Fruit fly (Drosophila melanogaster) whole organism, embryonic: ENCODE data around the gene Gs2.
A peak's percentile ranks its signal among the peaks of the same experiment; 100 is the strongest.

Experiments used
- CG10147 ChIP-seq: fragments of 200-800 bp; sonication (Bioruptor generic); optimal IDR thresholded peaks from 2 replicates; lab custom pipeline; 2019; ENCODE audit warnings: missing biosample characterization, mild to moderate bottlenecking, missing genetic modification characterization, moderate library complexity
- CG10366 ChIP-seq: fragments of 200-800 bp; sonication (Bioruptor generic); IDR thresholded peaks from 2 replicates; pipeline ENCODE4 v1.3.6; 2022; ENCODE audit warnings: missing biosample characterization, missing genetic modification characterization
- CG10654 ChIP-seq: fragments of 200-800 bp; sonication (Bioruptor generic); optimal IDR thresholded peaks from 2 replicates; lab custom pipeline; 2016; ENCODE audit warnings: missing biosample characterization, missing genetic modification characterization
- CG11696 ChIP-seq: fragments of 200-800 bp; sonication (Bioruptor generic); IDR thresholded peaks from 2 replicates; pipeline ENCODE4 v1.3.6; 2022; ENCODE audit warnings: missing biosample characterization, missing genetic modification characterization
- CG11723 ChIP-seq: fragments of 200-800 bp; sonication (Bioruptor generic); optimal IDR thresholded peaks from 2 replicates; lab custom pipeline; 2017; ENCODE audit warnings: missing biosample characterization, mild to moderate bottlenecking, missing genetic modification characterization
- CG13287 ChIP-seq: fragments of 200-800 bp; sonication (Bioruptor generic); IDR thresholded peaks from 2 replicates; pipeline ENCODE4 v1.3.6; 2022; ENCODE audit warnings: missing biosample characterization, missing genetic modification characterization; ENCODE audit not compliant: partially characterized antibody
- CG13296 ChIP-seq: fragments of 200-800 bp; sonication (Bioruptor generic); optimal IDR thresholded peaks from 3 replicates; lab custom pipeline; 2018; ENCODE audit warnings: missing biosample characterization, mild to moderate bottlenecking, missing genetic modification characterization
- CG14710 ChIP-seq: fragments of 200-800 bp; sonication (Bioruptor generic); optimal IDR thresholded peaks from 3 replicates; lab custom pipeline; 2019; ENCODE audit warnings: missing biosample characterization, mild to moderate bottlenecking, missing genetic modification characterization, moderate library complexity
- CG16813 ChIP-seq: fragments of 200-800 bp; sonication (Bioruptor generic); IDR thresholded peaks from 3 replicates; pipeline ENCODE4 v1.3.6; 2022; ENCODE audit warnings: missing biosample characterization, missing genetic modification characterization; ENCODE audit not compliant: partially characterized antibody
- CG16815 ChIP-seq: fragments of 200-800 bp; sonication (Bioruptor generic); optimal IDR thresholded peaks from 3 replicates; lab custom pipeline; 2017; ENCODE audit warnings: missing biosample characterization, mild to moderate bottlenecking, missing genetic modification characterization
- CG18262 ChIP-seq: fragments of 200-800 bp; optimal IDR thresholded peaks from 3 replicates; lab custom pipeline; 2019; ENCODE audit warnings: missing biosample characterization, mild to moderate bottlenecking, missing genetic modification characterization, moderate library complexity
- CG1832 ChIP-seq: fragments of 200-800 bp; sonication (Bioruptor generic); optimal IDR thresholded peaks from 2 replicates; lab custom pipeline; 2017; ENCODE audit warnings: missing biosample characterization, mild to moderate bottlenecking, missing genetic modification characterization, inconsistent platforms
- CG18764 ChIP-seq: fragments of 200-800 bp; sonication (Bioruptor generic); optimal IDR thresholded peaks from 3 replicates; lab custom pipeline; 2016; ENCODE audit warnings: missing biosample characterization, missing genetic modification characterization
- CG2712 ChIP-seq: fragments of 200-800 bp; optimal IDR thresholded peaks from 3 replicates; lab custom pipeline; 2019; ENCODE audit warnings: missing biosample characterization, mild to moderate bottlenecking, missing genetic modification characterization, moderate library complexity
- CG3163 ChIP-seq: fragments of 200-800 bp; sonication (Bioruptor generic); optimal IDR thresholded peaks from 3 replicates; lab custom pipeline; 2016; ENCODE audit warnings: missing biosample characterization, missing genetic modification characterization
- CG33213 ChIP-seq: fragments of 200-800 bp; sonication (Bioruptor generic); optimal IDR thresholded peaks from 3 replicates; lab custom pipeline; 2016; ENCODE audit warnings: missing biosample characterization, missing genetic modification characterization
- CG3407 ChIP-seq: fragments of 200-800 bp; sonication (Bioruptor generic); optimal IDR thresholded peaks from 2 replicates; lab custom pipeline; 2018; ENCODE audit warnings: missing biosample characterization, mild to moderate bottlenecking, missing genetic modification characterization
- CG3847 ChIP-seq: fragments of 200-800 bp; sonication (Bioruptor generic); IDR thresholded peaks from 2 replicates; pipeline ENCODE4 v1.3.6; 2022; ENCODE audit warnings: missing biosample characterization, missing genetic modification characterization
- CG4404 ChIP-seq: fragments of 200-800 bp; sonication (Bioruptor generic); IDR thresholded peaks from 2 replicates; pipeline ENCODE4 v1.3.6; 2022; ENCODE audit warnings: missing biosample characterization, missing genetic modification characterization
- CG7372 ChIP-seq: fragments of 200-800 bp; sonication (Bioruptor generic); IDR thresholded peaks from 2 replicates; pipeline ENCODE4 v1.3.6; 2022; ENCODE audit warnings: missing biosample characterization, missing genetic modification characterization
- CG7556 ChIP-seq: fragments of 200-800 bp; sonication (Bioruptor generic); optimal IDR thresholded peaks from 2 replicates; lab custom pipeline; 2017; ENCODE audit warnings: missing biosample characterization, mild to moderate bottlenecking, missing genetic modification characterization
- Fer3 ChIP-seq: fragments of 200-800 bp; sonication (Bioruptor generic); optimal IDR thresholded peaks from 2 replicates; lab custom pipeline; 2018; ENCODE audit warnings: missing biosample characterization, mild to moderate bottlenecking, missing genetic modification characterization, moderate library complexity
- Hand ChIP-seq: fragments of 200-800 bp; sonication (Bioruptor generic); optimal IDR thresholded peaks from 2 replicates; lab custom pipeline; 2017; ENCODE audit warnings: mild to moderate bottlenecking, missing biosample characterization, missing genetic modification reagents, missing genetic modification characterization
- Hmr ChIP-seq: fragments of 200-800 bp; sonication (Bioruptor generic); optimal IDR thresholded peaks from 3 replicates; lab custom pipeline; 2017; ENCODE audit warnings: mild to moderate bottlenecking, missing biosample characterization, missing genetic modification reagents, missing genetic modification characterization
- MBD-R2 ChIP-seq: fragments of 200-800 bp; sonication (Bioruptor generic); IDR thresholded peaks from 2 replicates; pipeline ENCODE4 v1.3.6; 2022; ENCODE audit warnings: missing biosample characterization, missing genetic modification characterization
- Meics ChIP-seq: fragments of 200-800 bp; sonication (Bioruptor generic); optimal IDR thresholded peaks from 2 replicates; lab custom pipeline; 2017; ENCODE audit warnings: missing biosample characterization, mild to moderate bottlenecking, missing genetic modification characterization
- Myb ChIP-seq: fragments of 200-800 bp; sonication (Bioruptor generic); optimal IDR thresholded peaks from 2 replicates; lab custom pipeline; 2016; ENCODE audit warnings: missing biosample characterization, missing genetic modification characterization
- Oli ChIP-seq: fragments of 200-800 bp; sonication (Bioruptor generic); optimal IDR thresholded peaks from 2 replicates; lab custom pipeline; 2018; ENCODE audit warnings: missing biosample characterization, mild to moderate bottlenecking, missing genetic modification characterization, moderate library complexity
- Poxn ChIP-seq: fragments of 200-800 bp; sonication (Bioruptor generic); IDR thresholded peaks from 2 replicates; pipeline ENCODE4 v1.3.6; 2022; ENCODE audit warnings: missing biosample characterization, missing genetic modification characterization
- Sox100B ChIP-seq: fragments of 200-800 bp; sonication (Bioruptor generic); optimal IDR thresholded peaks from 3 replicates; lab custom pipeline; 2018; ENCODE audit warnings: missing biosample characterization, mild to moderate bottlenecking, missing genetic modification characterization
- Usf ChIP-seq: fragments of 200-800 bp; sonication (Bioruptor generic); optimal IDR thresholded peaks from 2 replicates; lab custom pipeline; 2017; ENCODE audit warnings: missing genotype, missing biosample characterization, missing genetic modification characterization
- ara ChIP-seq: fragments of 200-800 bp; sonication (Bioruptor generic); IDR thresholded peaks from 2 replicates; pipeline ENCODE4 v1.3.6; 2022; ENCODE audit warnings: missing biosample characterization, missing genetic modification characterization
- br ChIP-seq: fragments of >200 bp; optimal IDR thresholded peaks from 2 replicates; lab custom pipeline; 2017
- cato ChIP-seq: fragments of 200-800 bp; sonication (Bioruptor generic); optimal IDR thresholded peaks from 2 replicates; lab custom pipeline; 2016; ENCODE audit warnings: missing biosample characterization, missing genetic modification characterization, borderline replicate concordance
- dpn ChIP-seq, 2 experiments: fragments of 200-800 bp; sonication (Bioruptor generic); optimal IDR thresholded peaks; 3 replicates each; lab custom pipeline; 2016; ENCODE audit warnings: missing biosample characterization in 2 of 2, missing genetic modification characterization in 2 of 2
- en ChIP-seq: fragments of 200-800 bp; sonication (Bioruptor generic); optimal IDR thresholded peaks from 2 replicates; lab custom pipeline; 2016; ENCODE audit warnings: missing biosample characterization, missing genetic modification characterization
- ftz-f1 ChIP-seq: fragments of 200-800 bp; sonication (Bioruptor generic); optimal IDR thresholded peaks from 2 replicates; lab custom pipeline; 2016; ENCODE audit warnings: missing biosample characterization, missing genetic modification characterization
- gcm ChIP-seq: fragments of 200-800 bp; sonication (Bioruptor generic); optimal IDR thresholded peaks from 2 replicates; lab custom pipeline; 2019; ENCODE audit warnings: missing biosample characterization, mild to moderate bottlenecking, missing genetic modification characterization, moderate library complexity
- gem ChIP-seq: fragments of 200-800 bp; sonication (Bioruptor generic); optimal IDR thresholded peaks from 2 replicates; lab custom pipeline; 2019; ENCODE audit warnings: missing biosample characterization, mild to moderate bottlenecking, missing genetic modification characterization, moderate library complexity
- grn ChIP-seq: fragments of 200-800 bp; sonication (Bioruptor generic); optimal IDR thresholded peaks from 3 replicates; lab custom pipeline; 2017; ENCODE audit warnings: missing biosample characterization, missing genetic modification characterization
- gro ChIP-seq: fragments of 200-800 bp; sonication (Bioruptor generic); optimal IDR thresholded peaks from 2 replicates; lab custom pipeline; 2016; ENCODE audit warnings: missing biosample characterization, missing genetic modification characterization
- ham ChIP-seq: fragments of 200-800 bp; sonication (Bioruptor generic); IDR thresholded peaks from 2 replicates; pipeline ENCODE4 v1.3.6; 2022; ENCODE audit warnings: missing biosample characterization, missing genetic modification characterization
- lmd ChIP-seq: fragments of 200-800 bp; sonication (Bioruptor generic); IDR thresholded peaks from 2 replicates; pipeline ENCODE4 v1.3.6; 2022; ENCODE audit warnings: missing biosample characterization, missing genetic modification characterization
- nom ChIP-seq: fragments of 200-800 bp; sonication (Bioruptor generic); optimal IDR thresholded peaks from 2 replicates; lab custom pipeline; 2017; ENCODE audit warnings: missing biosample characterization, missing genetic modification characterization, mild to moderate bottlenecking, moderate library complexity, missing genetic modification reagents
- onecut ChIP-seq: fragments of 200-800 bp; sonication (Bioruptor generic); IDR thresholded peaks from 2 replicates; pipeline ENCODE4 v1.3.6; 2022; ENCODE audit warnings: missing biosample characterization, missing genetic modification characterization
- prd ChIP-seq, 3 experiments: fragments of >200 bp in 2 of 3; fragments of 200-800 bp in 1 of 3; sonication (Bioruptor generic) in 1 of 3; optimal IDR thresholded peaks in 2 of 3; IDR thresholded peaks in 1 of 3; 2 replicates in 2 of 3; 3 replicates in 1 of 3; pipeline versions ENCODE4 v1.3.6 to Lab custom; 2017 to 2022; ENCODE audit warnings: missing biosample characterization in 1 of 3, missing genetic modification characterization in 1 of 3
- pum ChIP-seq: fragments of 200-800 bp; sonication (Bioruptor generic); optimal IDR thresholded peaks from 2 replicates; lab custom pipeline; 2016; ENCODE audit warnings: missing biosample characterization, missing genetic modification characterization
- ro ChIP-seq: fragments of 200-800 bp; sonication (Bioruptor generic); IDR thresholded peaks from 2 replicates; pipeline ENCODE4 v1.3.6; 2022; ENCODE audit warnings: missing biosample characterization, missing genetic modification characterization
- schlank ChIP-seq: fragments of 200-800 bp; sonication (Bioruptor generic); optimal IDR thresholded peaks from 2 replicates; lab custom pipeline; 2018; ENCODE audit warnings: missing biosample characterization, mild to moderate bottlenecking, missing genetic modification characterization
- wek ChIP-seq: fragments of 200-800 bp; sonication (Bioruptor generic); optimal IDR thresholded peaks from 3 replicates; lab custom pipeline; 2018; ENCODE audit warnings: missing biosample characterization, mild to moderate bottlenecking, missing genetic modification characterization, moderate library complexity

Gene Gs2

DNA sequence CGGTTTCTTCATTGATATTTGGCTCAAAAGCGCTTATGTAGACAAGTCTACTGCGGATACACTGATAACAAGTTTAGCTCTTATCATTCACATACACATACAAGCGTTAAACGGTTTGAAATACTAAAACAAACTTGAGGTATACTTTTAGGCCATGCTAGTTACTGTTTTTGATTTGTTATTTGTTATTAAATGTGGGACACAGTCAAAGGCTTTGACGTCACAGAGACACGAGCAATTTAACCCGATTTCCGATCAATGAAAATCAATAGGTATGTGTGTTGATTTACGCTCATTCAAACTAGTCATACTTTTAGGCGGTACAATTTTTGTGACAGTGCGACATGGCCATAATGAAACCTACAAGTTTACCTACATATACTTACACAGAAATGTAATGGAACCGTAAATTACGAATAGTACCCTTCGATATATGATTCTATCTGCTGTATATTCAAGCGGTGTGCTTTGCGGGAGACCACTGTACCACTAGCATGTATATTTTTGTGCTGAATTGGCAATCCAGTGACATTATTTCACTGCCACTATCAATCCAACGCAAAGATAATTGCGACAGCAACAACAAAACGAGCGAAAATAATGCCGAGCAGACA lies 24.3 kb downstream of the Gs2 start (continued):
- TF ChIP-seq CG10654 (peak; percentile 70), CG10147 (GFP tag; lab: Kevin White, UChicago) (peak; percentile 69), Myb (GFP tag; lab: Kevin White, UChicago) (peak; percentile 76), grn (GFP tag; lab: Kevin White, UChicago) (peak; percentile 38), Fer3 (tag; lab: Kevin White, UChicago) (peak; percentile 91), CG7556 (peak; percentile 73), CG11696 (no peak), ro (GFP tag; lab: Robert Waterston, UW) (no peak), CG18262 (tag; lab: Kevin White, UChicago) (peak; percentile 49), ara (peak; percentile 6; the same call in 1 of the 2 replicates), br (no peak), dpn (GFP tag; optimal IDR thresholded peaks at IDR 0.05; lab: Kevin White, UChicago) (peak; percentile 76 to 77), Sox100B (GFP tag; lab: Kevin White, UChicago) (peak; percentile 22), prd (optimal IDR thresholded peaks at IDR 0.05; lab: Kevin White, UChicago) (no peak), prd (GFP tag; IDR thresholded peaks at IDR 0.05; lab: Robert Waterston, UW) (peak; percentile 85), CG11723 (GFP tag; lab: Kevin White, UChicago) (no peak), CG13296 (GFP tag; lab: Kevin White, UChicago) (peak; percentile 68), cato (GFP tag; lab: Kevin White, UChicago) (no peak), gem (tag; lab: Kevin White, UChicago) (peak; percentile 79), Hmr (GFP tag; lab: Kevin White, UChicago) (peak; percentile 87), CG16815 (peak; percentile 75), CG13287 (GFP tag; lab: Robert Waterston, UW) (peak; percentile 29), CG16813 (GFP tag; lab: Robert Waterston, UW) (no peak), CG3163 (GFP tag; lab: Kevin White, UChicago) (peak; percentile 41), ham (GFP tag; lab: Robert Waterston, UW) (no peak; the same call in 1 of the 2 replicates), CG1832 (GFP tag; lab: Kevin White, UChicago) (no peak), gro (GFP tag; lab: Kevin White, UChicago) (peak; percentile 92), Oli (tag; lab: Kevin White, UChicago) (peak; percentile 61), CG3407 (GFP tag; lab: Kevin White, UChicago) (no peak), onecut (peak; percentile 59), CG10366 (GFP tag; lab: Robert Waterston, UW) (peak; percentile 78), schlank (tag; lab: Kevin White, UChicago) (peak; percentile 90), gcm (GFP tag; lab: Kevin White, UChicago) (no peak), CG33213 (GFP tag; lab: Kevin White, UChicago) (peak; percentile 50), pum (GFP tag; lab: Kevin White, UChicago) (no peak), ftz-f1 (GFP tag; lab: Kevin White, UChicago) (peak; percentile 48), CG7372 (GFP tag; lab: Robert Waterston, UW) (peak; percentile 82), en (peak; percentile 25), lmd (GFP tag; lab: Robert Waterston, UW) (peak; percentile 88), Hand (GFP tag; lab: Kevin White, UChicago) (peak; percentile 70), Meics (GFP tag; lab: Kevin White, UChicago) (peak; percentile 91), Poxn (GFP tag; lab: Robert Waterston, UW) (peak; percentile 80), CG3847 (peak; percentile 89), CG18764 (GFP tag; lab: Kevin White, UChicago) (peak; percentile 6), wek (GFP tag; lab: Kevin White, UChicago) (no peak), CG4404 (GFP tag; lab: Robert Waterston, UW) (peak; percentile 63), Usf (peak; percentile 73), MBD-R2 (GFP tag; lab: Robert Waterston, UW) (peak; percentile 62; the same call in 1 of the 2 replicates), CG14710 (tag; lab: Kevin White, UChicago) (no peak), CG2712 (tag; lab: Kevin White, UChicago) (peak; percentile 34), nom (GFP tag; lab: Kevin White, UChicago) (no peak)
